Fruit fly (Drosophila melanogaster) whole organism, prepupa: ENCODE results near the gene Nprl2.

ENCODE experiments used
- Hr39 ChIP-seq: fragments of 200-800 bp; sonication (Bioruptor generic); optimal IDR thresholded peaks from 2 replicates; lab custom pipeline; 2016; ENCODE audit warnings: missing biosample characterization, missing genetic modification characterization
- OdsH ChIP-seq: fragments of 200-800 bp; sonication (Bioruptor generic); optimal IDR thresholded peaks from 3 replicates; lab custom pipeline; 2016; ENCODE audit warnings: missing biosample characterization, missing genetic modification characterization
- Sox102F ChIP-seq: fragments of 200-800 bp; sonication (Bioruptor generic); optimal IDR thresholded peaks from 2 replicates; lab custom pipeline; 2016; ENCODE audit warnings: missing biosample characterization, mild to moderate bottlenecking, missing genetic modification characterization
- esn ChIP-seq: fragments of 200-800 bp; sonication (Bioruptor generic); optimal IDR thresholded peaks from 2 replicates; lab custom pipeline; 2016; ENCODE audit warnings: missing biosample characterization, mild to moderate bottlenecking, missing genetic modification characterization, moderate library complexity
- fkh ChIP-seq: fragments of 200-800 bp; sonication (Bioruptor generic); optimal IDR thresholded peaks from 3 replicates; lab custom pipeline; 2017; ENCODE audit warnings: missing biosample characterization, mild to moderate bottlenecking, missing genetic modification characterization, moderate library complexity
- salr ChIP-seq, 2 experiments: fragments of 200-800 bp; sonication (Bioruptor generic); optimal IDR thresholded peaks; 3 replicates each; lab custom pipeline; 2016 to 2018; ENCODE audit warnings: missing biosample characterization in 2 of 2, missing genetic modification characterization in 2 of 2, mild to moderate bottlenecking in 1 of 2

- no peak for TF ChIP-seq salr (GFP tag; optimal IDR thresholded peaks at IDR 0.05; lab: Kevin White, UChicago)
- TF ChIP-seq esn (GFP tag; lab: Kevin White, UChicago) = no peak
- no peak for TF ChIP-seq Hr39
- TF ChIP-seq Sox102F (GFP tag; lab: Kevin White, UChicago) = no peak
- TF ChIP-seq OdsH (GFP tag; lab: Kevin White, UChicago) = no peak
- no peak for TF ChIP-seq fkh
Measured at dm6 chrX:16844295-16844694, 39.9 kb downstream of the Nprl2 start, which contains the start of gene RSG7.
